Worm (Caenorhabditis elegans) whole organism, L4 larva: ENCODE data around the gene memi-3.
"Not testable (repeated sequence)": the region's sequence is repeated elsewhere in the genome, so short reads cannot be mapped to it uniquely, and the experiment has no call there.

Experiments used
- ceh-28 ChIP-seq: fragments of 150-350 bp; optimal IDR thresholded peaks from 2 replicates; lab custom pipeline; 2014; ENCODE audit warnings: missing biosample characterization, missing genetic modification reagents, missing genetic modification characterization
- dve-1 ChIP-seq: sonication (generic microtip); optimal IDR thresholded peaks from 2 replicates; lab custom pipeline; 2017; ENCODE audit warnings: antibody characterized with exemption, mild to moderate bottlenecking, missing genetic modification characterization, missing compliant biosample characterization; ENCODE audit not compliant: insufficient read depth
- egl-27 ChIP-seq: sonication (generic microtip); optimal IDR thresholded peaks from 3 replicates; lab custom pipeline; 2017; ENCODE audit warnings: missing biosample characterization, missing genetic modification reagents, missing genetic modification characterization
- fkh-10 ChIP-seq: fragments of 150-350 bp; optimal IDR thresholded peaks from 2 replicates; lab custom pipeline; 2014; ENCODE audit warnings: missing biosample characterization, missing genetic modification reagents, missing genetic modification characterization
- jun-1 ChIP-seq: fragments of 150-350 bp; optimal IDR thresholded peaks from 2 replicates; lab custom pipeline; 2014; ENCODE audit warnings: missing biosample characterization, missing genetic modification reagents, missing genetic modification characterization
- nhr-11 ChIP-seq: fragments of 150-350 bp; optimal IDR thresholded peaks from 2 replicates; lab custom pipeline; 2014; ENCODE audit warnings: missing biosample characterization, missing genetic modification characterization
- pqm-1 ChIP-seq: sonication (generic microtip); optimal IDR thresholded peaks from 2 replicates; lab custom pipeline; 2017; ENCODE audit warnings: missing biosample characterization, missing genetic modification characterization
- skn-1 ChIP-seq: fragments of 150-350 bp; optimal IDR thresholded peaks from 2 replicates; lab custom pipeline; 2014; ENCODE audit warnings: missing biosample characterization, missing genetic modification characterization
- ztf-7 ChIP-seq: fragments of 150-350 bp; optimal IDR thresholded peaks from 2 replicates; lab custom pipeline; 2014; ENCODE audit warnings: missing biosample characterization, missing genetic modification characterization

DNA sequence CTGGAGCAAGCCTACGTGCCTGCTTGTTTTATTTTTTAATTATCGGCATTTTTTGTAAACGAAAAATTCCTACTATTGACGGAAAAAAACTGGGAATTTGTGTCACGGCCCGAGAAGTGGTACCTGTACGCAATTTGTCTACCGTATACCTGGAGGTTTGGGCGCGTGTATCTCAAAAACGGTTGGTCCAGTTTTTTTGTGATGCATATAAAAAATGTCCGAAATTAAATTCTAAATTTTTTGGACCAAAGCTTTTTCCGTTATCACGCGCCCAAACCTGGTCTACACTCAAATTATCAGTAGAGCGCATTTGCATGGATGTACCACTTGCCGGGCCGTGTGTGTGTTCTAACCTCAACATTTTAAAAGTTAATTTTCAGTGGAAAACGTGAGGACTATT, 13.6 kb upstream of the memi-3 start, which contains the start of gene F22B3.5:
- TF ChIP-seq dve-1; skn-1 (tag; lab: Kevin White, UChicago); pqm-1 (tag; lab: Kevin White, UChicago); nhr-11 (tag; lab: Kevin White, UChicago); ztf-7 (tag; lab: Kevin White, UChicago); ceh-28 (tag; lab: Kevin White, UChicago); egl-27 (tag; lab: Kevin White, UChicago); jun-1 (tag; lab: Kevin White, UChicago); fkh-10 (GFP tag; lab: Kevin White, UChicago): not testable (repeated sequence)
